Fruit fly (Drosophila melanogaster) whole organism, prepupa: ENCODE measurements around the gene Or83c.

Experiments
- CG3032 ChIP-seq: fragments of 200-800 bp; optimal IDR thresholded peaks from 2 replicates; lab custom pipeline; 2019; ENCODE audit warnings: missing biosample characterization, mild to moderate bottlenecking, missing genetic modification characterization, moderate library complexity
- CG32006 ChIP-seq: fragments of 200-800 bp; sonication (Bioruptor generic); optimal IDR thresholded peaks from 3 replicates; lab custom pipeline; 2017; ENCODE audit warnings: missing biosample characterization, mild to moderate bottlenecking, missing genetic modification characterization
- CG3919 ChIP-seq: fragments of 200-800 bp; sonication (Bioruptor generic); optimal IDR thresholded peaks from 3 replicates; lab custom pipeline; 2016; ENCODE audit warnings: missing biosample characterization, missing genetic modification characterization
- CG6276 ChIP-seq: fragments of 200-800 bp; sonication (Bioruptor generic); optimal IDR thresholded peaks from 2 replicates; lab custom pipeline; 2017; ENCODE audit warnings: missing biosample characterization, mild to moderate bottlenecking, missing genetic modification characterization
- CG6808 ChIP-seq: fragments of 200-800 bp; sonication (Bioruptor generic); optimal IDR thresholded peaks from 3 replicates; lab custom pipeline; 2017; ENCODE audit warnings: missing biosample characterization, missing genetic modification characterization, mild to moderate bottlenecking, moderate library complexity, missing genetic modification reagents
- CG7368 ChIP-seq: fragments of 200-800 bp; sonication (Bioruptor generic); optimal IDR thresholded peaks from 3 replicates; lab custom pipeline; 2016; ENCODE audit warnings: missing biosample characterization, missing genetic modification characterization
- Eip75B ChIP-seq: fragments of 200-800 bp; sonication (Bioruptor generic); optimal IDR thresholded peaks from 3 replicates; lab custom pipeline; 2016; ENCODE audit warnings: missing biosample characterization, missing genetic modification characterization
- Eip78C ChIP-seq: fragments of 200-800 bp; sonication (Bioruptor generic); peaks from one replicate; lab custom pipeline; 2016; ENCODE audit warnings: missing biosample characterization, missing genetic modification characterization
- Ets21C ChIP-seq: fragments of 200-800 bp; sonication (Bioruptor generic); optimal IDR thresholded peaks from 3 replicates; lab custom pipeline; 2016; ENCODE audit warnings: missing biosample characterization, missing genetic modification characterization
- OdsH ChIP-seq: fragments of 200-800 bp; sonication (Bioruptor generic); optimal IDR thresholded peaks from 3 replicates; lab custom pipeline; 2016; ENCODE audit warnings: missing biosample characterization, missing genetic modification characterization
- Sox14 ChIP-seq: fragments of 200-800 bp; sonication (Bioruptor generic); optimal IDR thresholded peaks from 3 replicates; lab custom pipeline; 2016; ENCODE audit warnings: missing biosample characterization, missing genetic modification characterization
- cyc ChIP-seq: fragments of 200-800 bp; sonication (Bioruptor generic); optimal IDR thresholded peaks from 3 replicates; lab custom pipeline; 2016; ENCODE audit warnings: missing biosample characterization, missing genetic modification characterization
- dac ChIP-seq: fragments of 200-800 bp; sonication (Bioruptor generic); optimal IDR thresholded peaks from 2 replicates; lab custom pipeline; 2017; ENCODE audit warnings: missing biosample characterization, mild to moderate bottlenecking, missing genetic modification characterization
- fd59A ChIP-seq: fragments of 200-800 bp; sonication (Bioruptor generic); optimal IDR thresholded peaks from 2 replicates; lab custom pipeline; 2017; ENCODE audit warnings: missing biosample characterization, mild to moderate bottlenecking, missing genetic modification characterization, missing genetic modification reagents
- spab ChIP-seq: fragments of 200-800 bp; sonication (Bioruptor generic); optimal IDR thresholded peaks from 2 replicates; lab custom pipeline; 2017; ENCODE audit warnings: missing biosample characterization, mild to moderate bottlenecking, missing genetic modification characterization, missing genetic modification reagents
- svp ChIP-seq: fragments of 200-800 bp; sonication (Bioruptor generic); peaks from one replicate; lab custom pipeline; 2016; ENCODE audit warnings: missing biosample characterization, missing genetic modification characterization
- vri ChIP-seq: fragments of 200-800 bp; sonication (Bioruptor generic); optimal IDR thresholded peaks from 3 replicates; lab custom pipeline; 2016; ENCODE audit warnings: missing biosample characterization, mild to moderate bottlenecking, missing genetic modification characterization

The Or83c gene

DNA sequence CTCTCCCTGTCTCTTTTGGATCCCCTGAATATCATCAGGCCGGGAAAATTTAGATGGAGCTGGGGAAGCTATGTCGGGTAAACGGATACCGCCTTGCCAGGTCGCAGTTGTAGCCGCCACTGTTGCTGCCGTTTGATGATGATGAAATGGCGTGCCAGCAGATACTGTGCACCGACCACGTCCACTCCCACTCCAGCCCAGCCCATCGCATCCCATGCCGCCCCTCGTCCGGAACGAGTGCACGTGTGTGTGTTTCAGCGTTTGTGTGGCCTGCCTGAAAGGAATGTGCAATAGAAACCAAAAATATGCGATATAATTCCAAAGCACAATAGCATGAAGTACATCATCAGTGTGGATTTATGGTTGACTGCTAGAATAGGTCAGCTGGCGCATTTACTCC, 39.9 kb downstream of the Or83c start:
- TF ChIP-seq Sox14 (GFP tag; lab: Kevin White, UChicago) (no peak), Ets21C (GFP tag; lab: Kevin White, UChicago) (no peak), CG32006 (GFP tag; lab: Kevin White, UChicago) (no peak), CG6808 (GFP tag; lab: Kevin White, UChicago) (no peak), fd59A (no peak), OdsH (GFP tag; lab: Kevin White, UChicago) (no peak), CG7368 (GFP tag; lab: Kevin White, UChicago) (no peak), cyc (no peak), spab (no peak), Eip75B (GFP tag; lab: Kevin White, UChicago) (no peak), vri (GFP tag; lab: Kevin White, UChicago) (no peak), CG3919 (no peak)

- TF ChIP-seq svp (GFP tag; lab: Kevin White, UChicago) (peak; percentile 68), cyc (no peak)
Measured at dm6 chr3R:6027674-6028073, 50.4 kb downstream of the Or83c start.

DNA sequence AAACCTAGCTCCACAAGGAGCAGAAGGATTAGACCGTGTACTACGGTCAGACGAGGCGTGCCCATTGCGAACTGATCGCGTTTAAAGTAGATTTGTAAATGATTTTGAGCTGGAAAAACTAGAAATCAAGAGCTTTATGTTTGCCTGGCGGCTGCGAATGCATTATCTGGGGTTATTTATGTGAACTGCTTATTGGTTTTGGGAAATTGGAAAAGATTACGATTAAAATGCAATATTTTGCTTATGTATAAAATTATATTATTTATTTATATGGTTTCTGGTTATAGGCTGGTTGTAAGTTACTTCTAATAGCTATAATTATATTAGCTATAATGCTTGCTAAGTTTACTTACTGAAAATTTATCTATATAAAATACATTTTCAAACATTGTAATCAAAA, 50.9 kb downstream of the Or83c start, which contains the start of gene CtsL3:
Gene CtsL3 (minus strand): TSS at position 101 of the 400 bp plus-strand sequence.
- no peak for TF ChIP-seq CG3032 (tag; lab: Kevin White, UChicago)
- TF ChIP-seq dac (GFP tag; lab: Kevin White, UChicago) = no peak
- TF ChIP-seq svp (GFP tag; lab: Kevin White, UChicago) = peak; percentile 77
- peak; percentile 29 for TF ChIP-seq Eip78C (GFP tag; lab: Kevin White, UChicago)
- no peak for TF ChIP-seq CG6276 (GFP tag; lab: Kevin White, UChicago)
